Worm (Caenorhabditis elegans) whole organism, midembryonic: ENCODE results near the gene plst-1.

Experiments used
- T22C8.4 ChIP-seq: fragments of 200-800 bp; sonication (Bioruptor generic); IDR thresholded peaks from 2 replicates; pipeline ENCODE4 v1.3.6; 2022; ENCODE audit warnings: missing genetic modification characterization, missing compliant biosample characterization
- cog-1 ChIP-seq: sonication (generic microtip); optimal IDR thresholded peaks from 2 replicates; lab custom pipeline; 2016; ENCODE audit warnings: missing genetic modification characterization, missing compliant biosample characterization
- flt-1 ChIP-seq: fragments of 200-800 bp; sonication (Bioruptor generic); IDR thresholded peaks from 2 replicates; pipeline ENCODE4 v1.3.6; 2022; ENCODE audit warnings: missing genetic modification characterization, missing compliant biosample characterization
- klf-2 ChIP-seq: fragments of 200-800 bp; sonication (Bioruptor generic); conservative IDR thresholded peaks from 2 replicates; pipeline ENCODE4 v1.3.6; 2022; ENCODE audit warnings: missing genetic modification reagents, missing genetic modification characterization, missing compliant biosample characterization
- med-1 ChIP-seq: sonication (generic microtip); optimal IDR thresholded peaks from 2 replicates; lab custom pipeline; 2017; ENCODE audit warnings: missing genetic modification characterization, mild to moderate bottlenecking, missing compliant biosample characterization, antibody characterized with exemption, missing genetic modification reagents; ENCODE audit not compliant: insufficient read depth
- tab-1 ChIP-seq: fragments of 200-800 bp; sonication (Bioruptor generic); IDR thresholded peaks from 2 replicates; pipeline ENCODE4 v1.3.6; 2022; ENCODE audit warnings: missing genetic modification characterization, missing compliant biosample characterization
- ztf-29 ChIP-seq: fragments of 200-800 bp; sonication (Bioruptor generic); IDR thresholded peaks from 2 replicates; pipeline ENCODE4 v1.3.6; 2022; ENCODE audit warnings: missing genetic modification reagents, missing genetic modification characterization, missing compliant biosample characterization

DNA sequence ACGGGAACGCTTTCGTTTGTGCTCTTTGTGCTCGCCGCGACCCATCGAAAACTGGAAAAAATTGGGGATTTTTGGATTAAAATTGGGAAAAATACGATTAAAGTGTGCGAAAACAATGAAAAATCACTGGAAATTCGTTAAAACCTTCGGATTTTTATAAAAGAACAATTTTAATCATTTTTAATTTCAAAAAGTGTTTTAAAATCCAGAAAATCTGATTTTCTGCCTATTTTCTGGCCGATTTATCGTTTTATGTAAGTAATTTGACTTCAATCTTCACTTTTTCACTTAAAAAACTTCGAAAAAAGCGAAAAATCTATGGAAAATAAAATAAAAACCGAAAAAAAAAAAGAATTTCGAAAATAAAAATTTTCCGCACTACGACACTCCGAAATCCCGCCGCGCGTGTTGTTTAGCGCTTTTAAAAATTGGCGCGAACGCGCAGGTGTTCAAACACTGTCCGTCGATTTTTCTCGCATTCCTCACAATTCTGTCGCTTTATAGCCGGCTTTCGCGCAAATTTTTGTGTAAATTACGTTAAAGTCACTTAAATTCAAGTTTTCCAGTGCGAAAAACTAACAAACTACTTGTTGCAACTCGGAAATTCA, 20.3 kb downstream of the plst-1 start, which contains the start of the genes ddx-46 and F53H1.4:
- 0 out of 2 replicates have a peak, but pooled peaks have one; percentile 18 for TF ChIP-seq flt-1 (GFP tag; lab: Robert Waterston, UW)
- no peak for TF ChIP-seq tab-1 (GFP tag; lab: Robert Waterston, UW)
- no peak for TF ChIP-seq T22C8.4 (GFP tag; lab: Robert Waterston, UW)
- TF ChIP-seq klf-2 (GFP tag; lab: Robert Waterston, UW): no peak
- no peak for TF ChIP-seq med-1 (GFP tag; lab: Kevin White, UChicago)
- no peak for TF ChIP-seq ztf-29 (GFP tag; lab: Robert Waterston, UW)
- TF ChIP-seq cog-1 (tag; lab: Kevin White, UChicago): no peak
